Worm (Caenorhabditis elegans) whole organism, early embryonic: ENCODE data around the gene sul-2.

ENCODE experiments used
- F13C5.2 ChIP-seq: sonication (generic microtip); optimal IDR thresholded peaks from 2 replicates; lab custom pipeline; 2017; ENCODE audit warnings: mild to moderate bottlenecking, missing genetic modification characterization, inconsistent platforms, missing compliant biosample characterization
- ama-1 ChIP-seq: fragments of 150-350 bp; optimal IDR thresholded peaks from 2 replicates; lab custom pipeline; 2014
- ceh-13 ChIP-seq: fragments of 200-800 bp; sonication (Bioruptor generic); optimal IDR thresholded peaks from 2 replicates; lab custom pipeline; 2018; ENCODE audit warnings: mild to moderate bottlenecking, missing genetic modification characterization, missing compliant biosample characterization
- flt-1 ChIP-seq: fragments of 200-800 bp; sonication (Bioruptor generic); IDR thresholded peaks from 2 replicates; pipeline ENCODE4 v1.3.6; 2022; ENCODE audit warnings: missing genetic modification characterization, missing compliant biosample characterization
- hnd-1 ChIP-seq: sonication (generic microtip); optimal IDR thresholded peaks from 2 replicates; lab custom pipeline; 2016; ENCODE audit warnings: missing genetic modification characterization, missing compliant biosample characterization
- pes-1 ChIP-seq: fragments of 200-800 bp; sonication (Bioruptor generic); IDR thresholded peaks from 2 replicates; pipeline ENCODE4 v1.3.6; 2022; ENCODE audit warnings: missing genetic modification reagents, missing genetic modification characterization, missing compliant biosample characterization
- scrt-1 ChIP-seq: fragments of 200-800 bp; sonication (Bioruptor generic); IDR thresholded peaks from 2 replicates; pipeline ENCODE4 v1.3.6; 2022; ENCODE audit warnings: missing genetic modification characterization, missing compliant biosample characterization
- sea-1 ChIP-seq: fragments of 200-800 bp; sonication (Bioruptor generic); conservative IDR thresholded peaks from 2 replicates; pipeline ENCODE4 v1.3.6; 2022; ENCODE audit warnings: missing genetic modification characterization, missing compliant biosample characterization
- tbx-11 ChIP-seq: fragments of 200-800 bp; sonication (Bioruptor generic); IDR thresholded peaks from 2 replicates; pipeline ENCODE4 v1.3.6; 2022; ENCODE audit warnings: missing genetic modification characterization, missing compliant biosample characterization
- tbx-37 ChIP-seq: fragments of 200-800 bp; sonication (Bioruptor generic); conservative IDR thresholded peaks from 2 replicates; pipeline ENCODE4 v1.3.6; 2022; ENCODE audit warnings: missing genetic modification reagents, missing genetic modification characterization, missing compliant biosample characterization
- tra-4 ChIP-seq: sonication (generic microtip); optimal IDR thresholded peaks from 2 replicates; lab custom pipeline; 2017; ENCODE audit warnings: missing genetic modification characterization, missing compliant biosample characterization

- TF ChIP-seq flt-1: no peak
- no peak for TF ChIP-seq ama-1 (lab: Kevin White, UChicago)
- TF ChIP-seq pes-1: no peak
- no peak for TF ChIP-seq tbx-37 (GFP tag; lab: Robert Waterston, UW)
- TF ChIP-seq sea-1 (GFP tag; lab: Robert Waterston, UW): no peak
- TF ChIP-seq tra-4 (tag; lab: Kevin White, UChicago): no peak
- no peak for TF ChIP-seq ceh-13
- TF ChIP-seq scrt-1: no peak
- no peak for TF ChIP-seq tbx-11 (GFP tag; lab: Robert Waterston, UW)
- TF ChIP-seq F13C5.2 (tag; lab: Kevin White, UChicago): no peak
- TF ChIP-seq hnd-1 (tag; lab: Kevin White, UChicago): no peak
Observed at ce11 chrV:8114542-8114941, 43.0 kb upstream of the sul-2 start.
